Fruit fly (Drosophila melanogaster) whole organism: ENCODE measurements around the gene CG10996.

ENCODE experiments used
- CG8478 ChIP-seq: fragments of >200 bp; optimal IDR thresholded peaks from 2 replicates; lab custom pipeline; 2018; ENCODE audit warnings: inconsistent platforms
- EcR ChIP-seq, 2 experiments: fragments of >200 bp; optimal IDR thresholded peaks; 2 replicates each; lab custom pipeline; 2017; ENCODE audit warnings: missing biosample characterization in 2 of 2, missing genetic modification characterization in 2 of 2, missing genetic modification reagents in 2 of 2
- pan ChIP-seq: fragments of >200 bp; optimal IDR thresholded peaks from 2 replicates; lab custom pipeline; 2017
- psq ChIP-seq: fragments of >200 bp; optimal IDR thresholded peaks from 2 replicates; lab custom pipeline; 2017
- usp ChIP-seq: fragments of >200 bp; optimal IDR thresholded peaks from 2 replicates; lab custom pipeline; 2017; ENCODE audit warnings: missing biosample characterization, missing genetic modification characterization, mixed read lengths

DNA sequence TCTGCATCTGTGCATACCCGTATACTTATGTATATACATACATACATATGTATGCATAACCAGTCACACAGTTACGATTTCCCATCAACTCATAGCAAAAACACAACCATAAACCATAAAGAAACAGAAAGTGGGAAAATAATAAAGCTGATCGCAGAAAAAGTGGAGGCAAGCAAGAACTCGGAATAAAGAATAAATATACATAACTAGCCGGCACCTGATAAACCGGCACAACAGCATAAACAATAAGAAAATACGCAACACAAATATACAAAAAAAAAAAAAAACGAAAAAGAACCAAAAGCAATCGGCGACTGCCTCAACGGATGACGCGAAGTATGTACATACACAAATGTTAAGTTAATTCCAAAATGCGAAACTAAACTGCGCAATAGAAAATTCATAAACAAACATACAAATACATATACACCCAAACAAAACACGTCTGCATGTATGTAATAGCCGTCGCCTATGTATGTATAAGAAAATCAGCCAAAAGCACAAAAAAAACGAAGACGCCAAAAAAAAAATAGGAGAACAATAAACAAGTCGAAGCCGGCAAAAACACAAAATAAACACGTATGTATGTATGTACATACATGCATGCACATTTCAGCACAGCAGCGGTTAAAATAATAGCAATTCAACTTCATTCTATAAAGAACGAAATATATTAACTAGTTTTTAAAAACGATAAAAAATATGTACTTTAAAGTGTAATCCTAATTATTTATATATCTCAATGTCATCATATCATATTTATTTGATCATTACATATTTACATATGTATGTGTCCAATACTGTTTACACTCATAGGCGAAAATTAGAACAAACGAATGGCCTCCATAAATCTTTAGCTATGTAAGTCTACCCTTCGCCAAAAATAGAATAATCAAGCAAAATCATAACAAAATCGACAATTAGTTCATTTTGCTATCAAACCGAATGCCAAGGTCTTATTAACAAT, 48.2 kb downstream of the CG10996 start:
- no peak for TF ChIP-seq usp (GFP tag; lab: Kevin White, UChicago)
- no peak for TF ChIP-seq pan (lab: Kevin White, UChicago)
- no peak for TF ChIP-seq CG8478 (lab: Kevin White, UChicago)
- TF ChIP-seq psq (lab: Kevin White, UChicago), result no peak
- TF ChIP-seq EcR (GFP tag; optimal IDR thresholded peaks at IDR 0.05; lab: Kevin White, UChicago), result no peak
